Fruit fly (Drosophila melanogaster): ENCODE measurements around the gene v.

v gene

dm6 chrX:10899665-10900064 lies 24.1 kb upstream of the v start, which contains the start of gene CG15208:
Gene CG15208, plus strand, starts transcription at chrX:10899965.
- TF ChIP-seq svp (GFP tag) (no peak), dsx (GFP tag; optimal IDR thresholded peaks at IDR 0.05; ENCODE audit: poor library complexity, severe bottlenecking) (no peak), CG10669 (GFP tag; optimal IDR thresholded peaks at IDR 0.05) (no peak), CG32006 (GFP tag; optimal IDR thresholded peaks at IDR 0.05) (no peak), CG31627 (GFP tag; optimal IDR thresholded peaks at IDR 0.05) (no peak), pdm3 (GFP tag; optimal IDR thresholded peaks at IDR 0.05) (no peak), CG6163 (GFP tag; IDR thresholded peaks at IDR 0.05) (no peak), topi (GFP tag; optimal IDR thresholded peaks at IDR 0.05) (no peak), CG8632 (GFP tag; optimal IDR thresholded peaks at IDR 0.05) (no peak), dac (GFP tag; optimal IDR thresholded peaks at IDR 0.05) (no peak), CG3919 (GFP tag; optimal IDR thresholded peaks at IDR 0.05) (no peak), Sox102F (GFP tag; optimal IDR thresholded peaks at IDR 0.05) (no peak), CG3032 (tag; optimal IDR thresholded peaks at IDR 0.05) (no peak)

dm6 chrX:10905047-10905446 lies 18.7 kb upstream of the v start:
- TF ChIP-seq acj6 (GFP tag; optimal IDR thresholded peaks at IDR 0.05) = peak; percentile 16
- peak; percentile 11 for TF ChIP-seq CG7368 (GFP tag; optimal IDR thresholded peaks at IDR 0.05)
- peak; percentile 28; the same call in 1 of the 3 replicates for TF ChIP-seq CG6163 (GFP tag; IDR thresholded peaks at IDR 0.05)
- TF ChIP-seq Eip78C (GFP tag) = peak; percentile 79
- peak; percentile 57 for TF ChIP-seq Eip75B (GFP tag; optimal IDR thresholded peaks at IDR 0.05)
- peak; percentile 36 for TF ChIP-seq OdsH (GFP tag; optimal IDR thresholded peaks at IDR 0.05)
- peak; percentile 51 for TF ChIP-seq esn (GFP tag; optimal IDR thresholded peaks at IDR 0.05)
- peak; percentile 10; the same call in 1 of the 3 replicates for TF ChIP-seq eg (GFP tag; IDR thresholded peaks at IDR 0.05)
- TF ChIP-seq fd85E (GFP tag; optimal IDR thresholded peaks at IDR 0.05) = no peak
- TF ChIP-seq Ets21C (GFP tag; optimal IDR thresholded peaks at IDR 0.05) = peak; percentile 15
- no peak for TF ChIP-seq CG8319 (GFP tag; optimal IDR thresholded peaks at IDR 0.05)
- peak; percentile 1 for TF ChIP-seq CG8632 (GFP tag; optimal IDR thresholded peaks at IDR 0.05)
- peak; percentile 69 for TF ChIP-seq svp (GFP tag)
- TF ChIP-seq CG3919 (GFP tag; optimal IDR thresholded peaks at IDR 0.05) = no peak
- peak; percentile 41 for TF ChIP-seq topi (GFP tag; optimal IDR thresholded peaks at IDR 0.05)
- TF ChIP-seq Sox102F (GFP tag; optimal IDR thresholded peaks at IDR 0.05) = peak; percentile 42
- no peak for TF ChIP-seq fkh (GFP tag; optimal IDR thresholded peaks at IDR 0.05)
- peak; percentile 42 for TF ChIP-seq CG32006 (GFP tag; optimal IDR thresholded peaks at IDR 0.05)
- peak; percentile 5 for TF ChIP-seq Sox14 (GFP tag; optimal IDR thresholded peaks at IDR 0.05)
- TF ChIP-seq Hr38 (GFP tag; optimal IDR thresholded peaks at IDR 0.05) = no peak
- peak; percentile 40 for TF ChIP-seq lz (GFP tag; optimal IDR thresholded peaks at IDR 0.05)
- TF ChIP-seq CG6854 (GFP tag; optimal IDR thresholded peaks at IDR 0.05) = no peak
- TF ChIP-seq Smox (GFP tag; optimal IDR thresholded peaks at IDR 0.05) = peak; percentile 33
- TF ChIP-seq Met (GFP tag; optimal IDR thresholded peaks at IDR 0.05) = peak; percentile 46
- no peak for TF ChIP-seq CG11902 (GFP tag; optimal IDR thresholded peaks at IDR 0.05)
- peak; percentile 46 for TF ChIP-seq CG15336 (GFP tag; IDR thresholded peaks at IDR 0.05)
- peak; percentile 29 for TF ChIP-seq CG31627 (GFP tag; optimal IDR thresholded peaks at IDR 0.05)
- TF ChIP-seq spab (GFP tag; optimal IDR thresholded peaks at IDR 0.05) = peak; percentile 13
- peak; percentile 20 for TF ChIP-seq CG34406 (GFP tag; optimal IDR thresholded peaks at IDR 0.05)
- TF ChIP-seq achi (GFP tag; optimal IDR thresholded peaks at IDR 0.05) = peak; percentile 26
- peak; percentile 20 for TF ChIP-seq Hr4 (GFP tag; optimal IDR thresholded peaks at IDR 0.05)
- TF ChIP-seq CG6792 (GFP tag; optimal IDR thresholded peaks at IDR 0.05) = peak; percentile 4
- no peak for TF ChIP-seq CG1621 (tag; optimal IDR thresholded peaks at IDR 0.05)
- TF ChIP-seq CG10631 (GFP tag; optimal IDR thresholded peaks at IDR 0.05) = peak; percentile 36
- peak; percentile 13 for TF ChIP-seq Hr39 (GFP tag; optimal IDR thresholded peaks at IDR 0.05)

- TF ChIP-seq dsx (GFP tag; optimal IDR thresholded peaks at IDR 0.05; ENCODE audit: poor library complexity, severe bottlenecking) (no peak), CG7368 (GFP tag; optimal IDR thresholded peaks at IDR 0.05) (no peak), fkh (GFP tag; optimal IDR thresholded peaks at IDR 0.05) (no peak), CG10669 (GFP tag; optimal IDR thresholded peaks at IDR 0.05) (no peak), Blimp-1 (GFP tag; optimal IDR thresholded peaks at IDR 0.05) (no peak), vri (GFP tag; optimal IDR thresholded peaks at IDR 0.05) (no peak), topi (GFP tag; optimal IDR thresholded peaks at IDR 0.05) (no peak), achi (GFP tag; optimal IDR thresholded peaks at IDR 0.05) (no peak), ss (GFP tag; optimal IDR thresholded peaks at IDR 0.05) (no peak)
Observed at dm6 chrX:10905467-10905866, 18.3 kb upstream of the v start, which contains the start of gene CG43901. Gene CG43901, plus strand, starts transcription at chrX:10905767.
